Worm (Caenorhabditis elegans) whole organism, early embryonic: ENCODE data around the gene srbc-11.

Experiments used
- B0310.2 ChIP-seq: sonication (generic microtip); optimal IDR thresholded peaks from 2 replicates; lab custom pipeline; 2016; ENCODE audit warnings: mild to moderate bottlenecking, missing genetic modification characterization, missing compliant biosample characterization
- aly-1 ChIP-seq: sonication (generic microtip); optimal IDR thresholded peaks from 2 replicates; lab custom pipeline; 2016; ENCODE audit warnings: missing genetic modification characterization, missing compliant biosample characterization
- ama-1 ChIP-seq: fragments of 150-350 bp; optimal IDR thresholded peaks from 2 replicates; lab custom pipeline; 2014
- ceh-13 ChIP-seq: fragments of 200-800 bp; sonication (Bioruptor generic); optimal IDR thresholded peaks from 2 replicates; lab custom pipeline; 2018; ENCODE audit warnings: mild to moderate bottlenecking, missing genetic modification characterization, missing compliant biosample characterization
- ets-7 ChIP-seq: sonication (generic microtip); optimal IDR thresholded peaks from 2 replicates; lab custom pipeline; 2016; ENCODE audit warnings: missing genotype, missing genetic modification characterization, missing compliant biosample characterization
- flt-1 ChIP-seq: fragments of 200-800 bp; sonication (Bioruptor generic); IDR thresholded peaks from 2 replicates; pipeline ENCODE4 v1.3.6; 2022; ENCODE audit warnings: missing genetic modification characterization, missing compliant biosample characterization
- hmbx-1 ChIP-seq: sonication (generic microtip); optimal IDR thresholded peaks from 2 replicates; lab custom pipeline; 2016; ENCODE audit warnings: mild to moderate bottlenecking, missing genetic modification characterization, missing compliant biosample characterization
- pes-1 ChIP-seq: fragments of 200-800 bp; sonication (Bioruptor generic); IDR thresholded peaks from 2 replicates; pipeline ENCODE4 v1.3.6; 2022; ENCODE audit warnings: missing genetic modification reagents, missing genetic modification characterization, missing compliant biosample characterization
- scrt-1 ChIP-seq: fragments of 200-800 bp; sonication (Bioruptor generic); IDR thresholded peaks from 2 replicates; pipeline ENCODE4 v1.3.6; 2022; ENCODE audit warnings: missing genetic modification characterization, missing compliant biosample characterization
- tbx-11 ChIP-seq: fragments of 200-800 bp; sonication (Bioruptor generic); IDR thresholded peaks from 2 replicates; pipeline ENCODE4 v1.3.6; 2022; ENCODE audit warnings: missing genetic modification characterization, missing compliant biosample characterization
- tbx-37 ChIP-seq: fragments of 200-800 bp; sonication (Bioruptor generic); conservative IDR thresholded peaks from 2 replicates; pipeline ENCODE4 v1.3.6; 2022; ENCODE audit warnings: missing genetic modification reagents, missing genetic modification characterization, missing compliant biosample characterization
- tra-4 ChIP-seq: sonication (generic microtip); optimal IDR thresholded peaks from 2 replicates; lab custom pipeline; 2017; ENCODE audit warnings: missing genetic modification characterization, missing compliant biosample characterization

DNA sequence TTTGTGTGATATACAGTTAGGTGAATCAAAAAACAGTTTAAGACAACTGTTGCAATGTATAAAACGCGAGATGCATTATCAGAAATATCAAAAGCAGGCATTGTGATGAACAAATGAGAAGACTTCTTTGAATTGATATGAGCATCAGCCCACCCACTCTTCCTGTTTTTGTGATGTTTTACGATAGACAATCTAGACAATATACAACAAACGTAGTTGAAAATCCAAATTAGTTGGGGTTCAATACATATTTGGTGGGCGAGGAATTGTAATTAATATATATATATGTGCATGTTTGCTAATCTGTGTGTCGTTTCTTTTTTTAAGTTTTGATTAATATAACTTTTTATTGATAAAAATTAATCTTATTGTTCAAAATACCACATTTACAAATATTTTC lies 22.3 kb downstream of the srbc-11 start, which contains the start of gene str-28:
- no peak for TF ChIP-seq ama-1
- no peak for TF ChIP-seq ceh-13
- TF ChIP-seq scrt-1: no peak
- TF ChIP-seq pes-1 (GFP tag; lab: Robert Waterston, UW): no peak
- no peak for TF ChIP-seq tbx-11 (GFP tag; lab: Robert Waterston, UW)
- TF ChIP-seq hmbx-1 (tag; lab: Kevin White, UChicago): no peak
- TF ChIP-seq B0310.2 (tag; lab: Kevin White, UChicago): no peak
- TF ChIP-seq flt-1 (GFP tag; lab: Robert Waterston, UW): no peak
- TF ChIP-seq tbx-37 (GFP tag; lab: Robert Waterston, UW): no peak
- TF ChIP-seq tra-4 (tag; lab: Kevin White, UChicago): no peak
- no peak for TF ChIP-seq ets-7 (tag; lab: Kevin White, UChicago)
- TF ChIP-seq aly-1 (tag; lab: Kevin White, UChicago): no peak
